Worm (Caenorhabditis elegans) whole organism, L4 larva: ENCODE results near the gene pfk-1.1.

ENCODE experiments used
- F10B5.3 ChIP-seq: sonication (generic microtip); optimal IDR thresholded peaks from 2 replicates; lab custom pipeline; 2016; ENCODE audit warnings: mild to moderate bottlenecking, missing genetic modification characterization, missing compliant biosample characterization
- F37D6.2 ChIP-seq: sonication (generic microtip); optimal IDR thresholded peaks from 2 replicates; lab custom pipeline; 2016; ENCODE audit warnings: mild to moderate bottlenecking, missing genetic modification characterization, missing compliant biosample characterization
- F49E8.2 ChIP-seq: sonication (generic microtip); optimal IDR thresholded peaks from 2 replicates; lab custom pipeline; 2016; ENCODE audit warnings: missing compliant biosample characterization, mild to moderate bottlenecking, missing genetic modification characterization, borderline replicate concordance
- Y48G9A.11 ChIP-seq: fragments of 200-800 bp; sonication (Bioruptor generic); IDR thresholded peaks from 2 replicates; pipeline ENCODE4 v1.3.6; 2022; ENCODE audit warnings: missing genetic modification reagents, missing genetic modification characterization, missing compliant biosample characterization
- Y75B8A.6 ChIP-seq: fragments of 200-800 bp; sonication (Bioruptor generic); IDR thresholded peaks from 2 replicates; pipeline ENCODE4 v1.3.6; 2022; ENCODE audit warnings: missing genetic modification reagents, missing genetic modification characterization, missing compliant biosample characterization
- ZK337.2 ChIP-seq: fragments of 200-800 bp; sonication (Bioruptor generic); IDR thresholded peaks from 2 replicates; pipeline ENCODE4 v1.3.6; 2022; ENCODE audit warnings: missing genetic modification reagents, missing genetic modification characterization, missing compliant biosample characterization
- aha-1 ChIP-seq: fragments of 150-350 bp; peaks from one replicate; lab custom pipeline; 2014; ENCODE audit warnings: missing biosample characterization, missing genetic modification characterization
- aly-2 ChIP-seq: sonication (generic microtip); optimal IDR thresholded peaks from 2 replicates; lab custom pipeline; 2018; ENCODE audit warnings: missing biosample characterization, missing genetic modification characterization
- ama-1 ChIP-seq: fragments of 150-350 bp; optimal IDR thresholded peaks from 2 replicates; lab custom pipeline; 2014; ENCODE audit warnings: inconsistent platforms, mixed read lengths
- ceh-32 ChIP-seq: sonication (generic microtip); optimal IDR thresholded peaks from 2 replicates; lab custom pipeline; 2016; ENCODE audit warnings: mild to moderate bottlenecking, missing genetic modification characterization, missing compliant biosample characterization; ENCODE audit not compliant: poor library complexity
- ces-1 ChIP-seq: fragments of 150-350 bp; sonication (generic microtip); optimal IDR thresholded peaks from 4 replicates; lab custom pipeline; 2014; ENCODE audit warnings: missing biosample characterization, missing genetic modification reagents, missing genetic modification characterization
- daf-16 ChIP-seq, 3 experiments: sonication (generic microtip); optimal IDR thresholded peaks; 2 replicates each; lab custom pipeline; 2016 to 2017; ENCODE audit warnings: missing genetic modification characterization in 3 of 3, missing genetic modification reagents in 3 of 3, mild to moderate bottlenecking in 2 of 3, missing compliant biosample characterization in 2 of 3, missing biosample characterization in 1 of 3, moderate library complexity in 1 of 3
- daf-8 ChIP-seq: fragments of 200-800 bp; sonication (Bioruptor generic); IDR thresholded peaks from 2 replicates; pipeline ENCODE4 v1.3.6; 2022; ENCODE audit warnings: missing genetic modification characterization, missing compliant biosample characterization
- dmd-6 ChIP-seq: fragments of 200-800 bp; sonication (Bioruptor generic); IDR thresholded peaks from 2 replicates; pipeline ENCODE4 v1.3.6; 2022; ENCODE audit warnings: missing genetic modification reagents, missing genetic modification characterization, missing compliant biosample characterization
- dmd-8 ChIP-seq: fragments of 200-800 bp; sonication (Bioruptor generic); IDR thresholded peaks from 2 replicates; pipeline ENCODE4 v1.3.6; 2022; ENCODE audit warnings: missing genetic modification characterization, missing compliant biosample characterization
- dpl-1 ChIP-seq: fragments of 150-350 bp; optimal IDR thresholded peaks from 2 replicates; lab custom pipeline; 2014; ENCODE audit warnings: missing biosample characterization, missing genetic modification reagents, missing genetic modification characterization
- duxl-1 ChIP-seq: sonication (generic microtip); optimal IDR thresholded peaks from 2 replicates; lab custom pipeline; 2016; ENCODE audit warnings: mild to moderate bottlenecking, missing genetic modification characterization, moderate library complexity, missing compliant biosample characterization; ENCODE audit not compliant: poor library complexity
- hlh-11 ChIP-seq: fragments of 200-800 bp; sonication (Bioruptor generic); optimal IDR thresholded peaks from 2 replicates; lab custom pipeline; 2018; ENCODE audit warnings: mild to moderate bottlenecking, missing genetic modification characterization, missing compliant biosample characterization
- hlh-30 ChIP-seq: sonication (generic microtip); optimal IDR thresholded peaks from 2 replicates; lab custom pipeline; 2017; ENCODE audit warnings: antibody characterized with exemption, mild to moderate bottlenecking, missing genetic modification characterization, missing compliant biosample characterization; ENCODE audit not compliant: insufficient read depth
- hmg-1.1 ChIP-seq: fragments of 200-800 bp; sonication (Bioruptor generic); IDR thresholded peaks from 2 replicates; pipeline ENCODE4 v1.3.6; 2022; ENCODE audit warnings: missing genetic modification reagents, missing genetic modification characterization, missing compliant biosample characterization
- lin-1 ChIP-seq: fragments of 200-800 bp; sonication (Bioruptor generic); IDR thresholded peaks from 2 replicates; pipeline ENCODE4 v1.3.6; 2022; ENCODE audit warnings: missing genetic modification reagents, missing genetic modification characterization, missing compliant biosample characterization
- madf-5 ChIP-seq, 2 experiments: fragments of 200-800 bp; sonication (Bioruptor generic); IDR thresholded peaks; 2 replicates each; pipeline ENCODE4 v1.3.6; 2022; ENCODE audit warnings: missing compliant biosample characterization in 2 of 2, missing genetic modification characterization in 2 of 2
- mdt-29 ChIP-seq: fragments of 200-800 bp; sonication (Bioruptor generic); IDR thresholded peaks from 2 replicates; pipeline ENCODE4 v1.3.6; 2022; ENCODE audit warnings: missing genetic modification reagents, missing genetic modification characterization, missing compliant biosample characterization
- mes-2 ChIP-seq: sonication (generic microtip); optimal IDR thresholded peaks from 2 replicates; lab custom pipeline; 2016; ENCODE audit warnings: missing genotype, mild to moderate bottlenecking, missing genetic modification characterization, missing compliant biosample characterization; ENCODE audit not compliant: poor library complexity, severe bottlenecking
- mxl-2 ChIP-seq: fragments of 200-800 bp; sonication (Bioruptor generic); conservative IDR thresholded peaks from 2 replicates; pipeline ENCODE4 v1.3.6; 2022; ENCODE audit warnings: missing genetic modification reagents, missing genetic modification characterization, missing compliant biosample characterization
- mxl-3 ChIP-seq: fragments of 200-800 bp; sonication (Bioruptor generic); optimal IDR thresholded peaks from 2 replicates; lab custom pipeline; 2018; ENCODE audit warnings: mild to moderate bottlenecking, missing genetic modification characterization, missing compliant biosample characterization
- nhr-25 ChIP-seq: sonication (generic microtip); optimal IDR thresholded peaks from 2 replicates; lab custom pipeline; 2017; ENCODE audit warnings: missing genetic modification characterization, mild to moderate bottlenecking, missing compliant biosample characterization, antibody characterized with exemption, moderate library complexity, borderline replicate concordance; ENCODE audit not compliant: insufficient read depth
- nhr-28 ChIP-seq: fragments of 150-350 bp; optimal IDR thresholded peaks from 2 replicates; lab custom pipeline; 2014; ENCODE audit warnings: missing biosample characterization, missing genetic modification characterization
- nhr-42 ChIP-seq: fragments of 200-800 bp; sonication (Bioruptor generic); IDR thresholded peaks from 2 replicates; pipeline ENCODE4 v1.3.6; 2022; ENCODE audit warnings: missing genetic modification characterization, missing compliant biosample characterization
- nhr-48 ChIP-seq: sonication (generic microtip); optimal IDR thresholded peaks from 2 replicates; lab custom pipeline; 2016; ENCODE audit warnings: mild to moderate bottlenecking, missing genetic modification characterization, missing compliant biosample characterization
- php-3 ChIP-seq: fragments of 200-800 bp; sonication (Bioruptor generic); IDR thresholded peaks from 2 replicates; pipeline ENCODE4 v1.3.6; 2022; ENCODE audit warnings: missing genetic modification reagents, missing genetic modification characterization, missing compliant biosample characterization
- pqm-1 ChIP-seq: sonication (generic microtip); optimal IDR thresholded peaks from 2 replicates; lab custom pipeline; 2017; ENCODE audit warnings: missing biosample characterization, missing genetic modification characterization
- rbr-2 ChIP-seq: sonication (generic microtip); optimal IDR thresholded peaks from 2 replicates; lab custom pipeline; 2016; ENCODE audit warnings: missing genotype, missing genetic modification characterization, missing compliant biosample characterization
- sdz-12 ChIP-seq: fragments of 200-800 bp; sonication (Bioruptor generic); optimal IDR thresholded peaks from 2 replicates; lab custom pipeline; 2018; ENCODE audit warnings: mild to moderate bottlenecking, missing genetic modification characterization, missing compliant biosample characterization
- snpc-1.2 ChIP-seq: fragments of 200-800 bp; sonication (Bioruptor generic); IDR thresholded peaks from 2 replicates; pipeline ENCODE4 v1.3.6; 2022; ENCODE audit warnings: missing genetic modification reagents, missing genetic modification characterization, missing compliant biosample characterization
- snpc-4 ChIP-seq: fragments of 150-350 bp; optimal IDR thresholded peaks from 2 replicates; lab custom pipeline; 2014; ENCODE audit warnings: missing biosample characterization, missing genetic modification characterization
- tag-97 ChIP-seq: fragments of 200-800 bp; sonication (Bioruptor generic); IDR thresholded peaks from 2 replicates; pipeline ENCODE4 v1.3.6; 2022; ENCODE audit warnings: missing genetic modification characterization, missing compliant biosample characterization
- tra-1 ChIP-seq: fragments of 200-800 bp; sonication (Bioruptor generic); IDR thresholded peaks from 2 replicates; pipeline ENCODE4 v1.3.6; 2022; ENCODE audit warnings: missing genetic modification reagents, missing genetic modification characterization, missing compliant biosample characterization
- unc-130 ChIP-seq: sonication (generic microtip); optimal IDR thresholded peaks from 2 replicates; lab custom pipeline; 2016; ENCODE audit warnings: missing genetic modification reagents, missing genetic modification characterization, missing compliant biosample characterization
- vab-7 ChIP-seq: fragments of 200-800 bp; sonication (Bioruptor generic); IDR thresholded peaks from 2 replicates; pipeline ENCODE4 v1.3.6; 2022; ENCODE audit warnings: missing genetic modification reagents, missing genetic modification characterization, missing compliant biosample characterization
- zag-1 ChIP-seq: fragments of 150-350 bp; optimal IDR thresholded peaks from 2 replicates; lab custom pipeline; 2014; ENCODE audit warnings: missing biosample characterization, missing genetic modification characterization
- zfp-2 ChIP-seq: sonication (generic microtip); optimal IDR thresholded peaks from 2 replicates; lab custom pipeline; 2016; ENCODE audit warnings: mild to moderate bottlenecking, missing genetic modification characterization, missing compliant biosample characterization
- zfp-3 ChIP-seq: fragments of 200-800 bp; sonication (Bioruptor generic); conservative IDR thresholded peaks from 2 replicates; pipeline ENCODE4 v1.3.6; 2022; ENCODE audit warnings: missing genetic modification reagents, missing genetic modification characterization, missing compliant biosample characterization
- zip-2 ChIP-seq: fragments of 150-350 bp; optimal IDR thresholded peaks from 2 replicates; lab custom pipeline; 2014; ENCODE audit warnings: missing biosample characterization, missing genetic modification characterization
- ztf-11 ChIP-seq: fragments of 150-350 bp; optimal IDR thresholded peaks from 2 replicates; lab custom pipeline; 2014; ENCODE audit warnings: missing biosample characterization, missing genetic modification characterization
- ztf-7 ChIP-seq: fragments of 150-350 bp; optimal IDR thresholded peaks from 2 replicates; lab custom pipeline; 2014; ENCODE audit warnings: missing biosample characterization, missing genetic modification characterization

The pfk-1.1 gene

DNA sequence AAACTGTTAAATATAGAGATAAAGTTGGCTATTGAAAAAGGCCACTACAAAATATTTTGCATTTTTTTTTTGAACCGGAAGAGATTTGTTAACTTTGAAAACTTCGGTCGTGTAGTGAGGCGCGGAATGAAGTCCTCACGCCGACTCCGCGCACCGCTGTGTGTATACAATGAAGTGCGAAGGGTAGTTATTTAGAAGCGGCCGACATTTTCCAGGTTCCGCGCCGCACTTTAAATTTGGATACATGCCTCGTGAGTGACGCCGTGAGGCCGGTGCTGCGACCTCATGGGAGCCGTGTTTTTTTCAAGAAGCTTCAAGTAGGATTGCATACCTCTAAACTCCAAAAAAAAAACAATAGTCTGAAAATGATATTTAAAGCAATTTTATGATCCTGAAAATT is 48.8 kb upstream of the pfk-1.1 start:
- TF ChIP-seq snpc-4 (tag; lab: Kevin White, UChicago) (peak; percentile 73), zfp-2 (tag; lab: Kevin White, UChicago) (no peak), nhr-42 (GFP tag; lab: Robert Waterston, UW) (0 out of 2 replicates have a peak, but pooled peaks have one; percentile 58), unc-130 (no peak), hlh-11 (tag; lab: Kevin White, UChicago) (no peak), snpc-1.2 (GFP tag; lab: Robert Waterston, UW) (0 out of 2 replicates have a peak, but pooled peaks have one; percentile 40), mdt-29 (GFP tag; lab: Robert Waterston, UW) (0 out of 2 replicates have a peak, but pooled peaks have one; percentile 19)
- TF ChIP-seq, all 104 proteins: peak for 4

ce11 chrX:2893026-2893662 is 47.5 kb upstream of the pfk-1.1 start:
- TF ChIP-seq ceh-32 (tag; lab: Kevin White, UChicago) (no peak), unc-130 (no peak), nhr-42 (GFP tag; lab: Robert Waterston, UW) (0 out of 2 replicates have a peak, but pooled peaks have one; percentile 9), pqm-1 (tag; lab: Kevin White, UChicago) (no peak), tag-97 (no peak), hmg-1.1 (no peak), tra-1 (no peak), dpl-1 (GFP tag; lab: Kevin White, UChicago) (no peak), F49E8.2 (no peak), ces-1 (no peak), nhr-48 (peak; percentile 71), dmd-6 (0 out of 2 replicates have a peak, but pooled peaks have one; percentile 14), ama-1 (no peak), mes-2 (tag; lab: Kevin White, UChicago) (peak; percentile 18), hlh-30 (peak; percentile 57), F10B5.3 (tag; lab: Kevin White, UChicago) (no peak), nhr-25 (tag; lab: Kevin White, UChicago) (no peak), lin-1 (GFP tag; lab: Robert Waterston, UW) (no peak), duxl-1 (tag; lab: Kevin White, UChicago) (peak; percentile 12), ztf-11 (tag; lab: Kevin White, UChicago) (no peak), mxl-2 (GFP tag; lab: Robert Waterston, UW) (peak; percentile 46; the same call in 1 of the 2 replicates), php-3 (no peak), zfp-3 (0 out of 2 replicates have a peak, but pooled peaks have one; percentile 15), ZK337.2 (GFP tag; lab: Robert Waterston, UW) (no peak), zip-2 (no peak), Y75B8A.6 (GFP tag; lab: Robert Waterston, UW) (no peak), dmd-8 (GFP tag; lab: Robert Waterston, UW) (no peak), madf-5 (GFP tag; IDR thresholded peaks at IDR 0.05; lab: Robert Waterston, UW) (no peak), daf-16 (GFP tag; optimal IDR thresholded peaks at IDR 0.05; lab: Kevin White, UChicago) (no peak), daf-16 (tag; optimal IDR thresholded peaks at IDR 0.05; lab: Kevin White, UChicago) (no peak), F37D6.2 (tag; lab: Kevin White, UChicago) (no peak), rbr-2 (tag; lab: Kevin White, UChicago) (peak; percentile 7), nhr-28 (tag; lab: Kevin White, UChicago) (peak; percentile 55), daf-8 (GFP tag; lab: Robert Waterston, UW) (no peak), ztf-7 (tag; lab: Kevin White, UChicago) (no peak), zag-1 (tag; lab: Kevin White, UChicago) (no peak), hlh-11 (tag; lab: Kevin White, UChicago) (peak; percentile 35), aly-2 (tag; lab: Kevin White, UChicago) (no peak), aha-1 (peak; percentile 79), mxl-3 (GFP tag; lab: Kevin White, UChicago) (peak; percentile 9), vab-7 (no peak), sdz-12 (no peak), Y48G9A.11 (GFP tag; lab: Robert Waterston, UW) (no peak), snpc-4 (tag; lab: Kevin White, UChicago) (no peak)
